Fruit fly (Drosophila melanogaster): ENCODE results near the gene CG11912.

CG11912 gene

dm6 chr2L:319159-319558 is at the start of gene CG11912:
CG11912 (minus strand) TSS chr2L:319259.
- no peak for TF ChIP-seq CG17801 (GFP tag; optimal IDR thresholded peaks at IDR 0.05; ENCODE audit: partially characterized antibody)

dm6 chr2L:368398-369008 is 49.4 kb upstream of the CG11912 start:
- TF ChIP-seq CG17801 (GFP tag; optimal IDR thresholded peaks at IDR 0.05; ENCODE audit: partially characterized antibody) = no peak

dm6 chr2L:366876-367275 is 47.8 kb upstream of the CG11912 start:
- TF ChIP-seq CG17801 (GFP tag; optimal IDR thresholded peaks at IDR 0.05; ENCODE audit: partially characterized antibody) = no peak

- TF ChIP-seq CG17801 (GFP tag; optimal IDR thresholded peaks at IDR 0.05; ENCODE audit: partially characterized antibody) = peak; percentile 46
Measured at dm6 chr2L:357556-358130, 38.6 kb upstream of the CG11912 start, which contains the start of gene Ent1. Ent1 (minus strand) TSS chr2L:357874.

- TF ChIP-seq CG17801 (GFP tag; optimal IDR thresholded peaks at IDR 0.05; ENCODE audit: partially characterized antibody) = no peak
Measured at dm6 chr2L:356234-356633, 37.2 kb upstream of the CG11912 start.

- TF ChIP-seq CG17801 (GFP tag; optimal IDR thresholded peaks at IDR 0.05; ENCODE audit: partially characterized antibody) = no peak
Measured at dm6 chr2L:347604-348003, 28.5 kb upstream of the CG11912 start.

- TF ChIP-seq CG17801 (GFP tag; optimal IDR thresholded peaks at IDR 0.05; ENCODE audit: partially characterized antibody) = no peak
Measured at dm6 chr2L:346781-347180, 27.7 kb upstream of the CG11912 start.

- TF ChIP-seq CG17801 (GFP tag; optimal IDR thresholded peaks at IDR 0.05; ENCODE audit: partially characterized antibody) = no peak
Measured at dm6 chr2L:332235-332634, 13.2 kb upstream of the CG11912 start, which contains the start of gene CG31921. CG31921 (minus strand) TSS chr2L:332335.

dm6 chr2L:329661-330060 is 10.6 kb upstream of the CG11912 start, which contains the start of gene CG43755:
CG43755 (minus strand) TSS chr2L:329761.
- TF ChIP-seq CG17801 (GFP tag; optimal IDR thresholded peaks at IDR 0.05; ENCODE audit: partially characterized antibody) = no peak

dm6 chr2L:322915-323314 is 3.9 kb upstream of the CG11912 start:
- TF ChIP-seq CG17801 (GFP tag; optimal IDR thresholded peaks at IDR 0.05; ENCODE audit: partially characterized antibody) = no peak

- no peak for TF ChIP-seq CG17801 (GFP tag; optimal IDR thresholded peaks at IDR 0.05; ENCODE audit: partially characterized antibody)
Measured at dm6 chr2L:321793-322192, 2.7 kb upstream of the CG11912 start, which contains the start of gene CG33127. CG33127 (plus strand) TSS chr2L:322101.

dm6 chr2L:321148-321547 is 2.1 kb upstream of the CG11912 start, which contains the start of gene CG11911:
CG11911 (minus strand) TSS chr2L:321248.
- TF ChIP-seq CG17801 (GFP tag; optimal IDR thresholded peaks at IDR 0.05; ENCODE audit: partially characterized antibody) = no peak

- no peak for TF ChIP-seq CG17801 (GFP tag; optimal IDR thresholded peaks at IDR 0.05; ENCODE audit: partially characterized antibody)
Measured at dm6 chr2L:319745-320144, 686 bp upstream of the CG11912 start.

- no peak for TF ChIP-seq CG17801 (GFP tag; optimal IDR thresholded peaks at IDR 0.05; ENCODE audit: partially characterized antibody)
Measured at dm6 chr2L:309812-310431, 9.1 kb downstream of the CG11912 start.

dm6 chr2L:309177-309576 is 9.9 kb downstream of the CG11912 start:
- peak; percentile 4 for TF ChIP-seq CG17801 (GFP tag; optimal IDR thresholded peaks at IDR 0.05; ENCODE audit: partially characterized antibody)

dm6 chr2L:308194-308706 is 10.8 kb downstream of the CG11912 start:
- no peak for TF ChIP-seq CG17801 (GFP tag; optimal IDR thresholded peaks at IDR 0.05; ENCODE audit: partially characterized antibody)
